Fruit fly (Drosophila melanogaster) S2 (cell line): ENCODE measurements around the gene Nop56.

Experiments
- CG8478 ChIP-seq: fragments of >200 bp; optimal IDR thresholded peaks from 2 replicates; lab custom pipeline; 2018
- CTCF ChIP-seq, 2 experiments: fragments of >200 bp; optimal IDR thresholded peaks; 2 replicates each; lab custom pipeline; 2018

dm6 chr3R:22410537-22411360 is 10.1 kb downstream of the Nop56 start, which contains the start of the genes CG13850 and lqfR:
- TF ChIP-seq CTCF (optimal IDR thresholded peaks at IDR 0.05; lab: Kevin White, UChicago) (no peak), CG8478 (lab: Kevin White, UChicago) (no peak)
